Worm (Caenorhabditis elegans) whole organism, late embryonic: ENCODE measurements around the gene dig-1.

Source experiments
- ama-1 ChIP-seq: fragments of 150-350 bp; optimal IDR thresholded peaks from 2 replicates; lab custom pipeline; 2014
- dmd-4 ChIP-seq: sonication (generic microtip); optimal IDR thresholded peaks from 2 replicates; lab custom pipeline; 2016; ENCODE audit warnings: borderline replicate concordance, missing genetic modification characterization, missing compliant biosample characterization
- gmeb-2 ChIP-seq: sonication (generic microtip); optimal IDR thresholded peaks from 2 replicates; lab custom pipeline; 2016; ENCODE audit warnings: missing genetic modification characterization, inconsistent platforms, missing compliant biosample characterization
- nfya-1 ChIP-seq: sonication (generic microtip); optimal IDR thresholded peaks from 2 replicates; lab custom pipeline; 2017; ENCODE audit warnings: missing genetic modification characterization, mild to moderate bottlenecking, missing compliant biosample characterization, antibody characterized with exemption, moderate library complexity

DNA sequence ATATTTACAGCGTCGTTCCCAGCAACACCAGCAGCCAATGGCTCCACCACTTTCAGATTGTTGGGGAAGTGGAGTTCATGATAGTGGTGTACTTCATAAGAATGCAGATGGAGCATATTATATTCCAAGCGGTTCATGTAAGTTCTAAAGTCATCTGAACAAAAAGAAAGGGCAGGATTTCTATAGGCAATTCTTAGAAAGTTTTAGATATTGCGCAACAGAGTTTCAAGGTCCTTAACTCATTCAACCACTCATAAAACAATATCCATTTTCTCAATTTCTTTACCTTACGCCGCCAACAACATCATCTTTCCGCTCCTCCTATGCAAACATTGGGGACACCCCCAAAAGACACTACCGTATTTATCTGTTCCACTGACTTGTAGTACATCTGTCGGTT is 85.2 kb downstream of the dig-1 start:
- TF ChIP-seq dmd-4 = no peak
- no peak for TF ChIP-seq ama-1 (lab: Kevin White, UChicago)
- no peak for TF ChIP-seq nfya-1
- no peak for TF ChIP-seq gmeb-2 (tag; lab: Kevin White, UChicago)
